Fruit fly (Drosophila melanogaster): Measurements from ENCODE around the gene Ubqn.

- no peak for TF ChIP-seq Hr38 (GFP tag; optimal IDR thresholded peaks at IDR 0.05)
- TF ChIP-seq CG1621 (tag; optimal IDR thresholded peaks at IDR 0.05) = no peak
- TF ChIP-seq net (GFP tag; optimal IDR thresholded peaks at IDR 0.05) = no peak
- no peak for TF ChIP-seq CG8119 (GFP tag; IDR thresholded peaks at IDR 0.05)
- TF ChIP-seq CG31627 (GFP tag; optimal IDR thresholded peaks at IDR 0.05) = no peak
- TF ChIP-seq spab (GFP tag; optimal IDR thresholded peaks at IDR 0.05) = no peak
- no peak for TF ChIP-seq CG11762 (GFP tag; optimal IDR thresholded peaks at IDR 0.05; ENCODE audit: insufficient read depth)
- no peak for TF ChIP-seq fd59A (GFP tag; optimal IDR thresholded peaks at IDR 0.05)
- TF ChIP-seq esn (GFP tag; optimal IDR thresholded peaks at IDR 0.05) = no peak
- TF ChIP-seq CG9139 (GFP tag; optimal IDR thresholded peaks at IDR 0.05) = no peak
- TF ChIP-seq CG3919 (GFP tag; optimal IDR thresholded peaks at IDR 0.05) = no peak
- no peak for TF ChIP-seq svp (GFP tag)
These were observed 51.7 kb downstream of the Ubqn start, which contains the start of gene CG14234 for dm6 chrX:19735270-19735669.
